Worm (Caenorhabditis elegans) whole organism, L1 larva: ENCODE results near the gene T28F3.11.

Experiments used
- blmp-1 ChIP-seq: fragments of 150-350 bp; optimal IDR thresholded peaks from 2 replicates; lab custom pipeline; 2014; ENCODE audit warnings: missing biosample characterization, missing genetic modification characterization
- ceh-82 ChIP-seq, 3 experiments: fragments of 150-350 bp in 1 of 3; sonication (generic microtip) in 2 of 3; optimal IDR thresholded peaks; 2 replicates each; lab custom pipeline; 2014 to 2017; ENCODE audit warnings: missing biosample characterization in 3 of 3, missing genetic modification characterization in 3 of 3
- dpl-1 ChIP-seq, 3 experiments: fragments of 150-350 bp in 2 of 3; sonication (generic microtip) in 1 of 3; optimal IDR thresholded peaks; 2 replicates each; lab custom pipeline; 2014 to 2017; ENCODE audit warnings: missing biosample characterization in 3 of 3, missing genetic modification characterization in 3 of 3, missing genetic modification reagents in 3 of 3
- dsc-1 ChIP-seq: sonication (generic microtip); optimal IDR thresholded peaks from 2 replicates; lab custom pipeline; 2016; ENCODE audit warnings: mild to moderate bottlenecking, missing genetic modification characterization, missing compliant biosample characterization
- efl-1 ChIP-seq, 4 experiments: fragments of 150-350 bp; optimal IDR thresholded peaks in 3 of 4; peaks in 1 of 4; 1 replicate in 1 of 4; 2 replicates in 3 of 4; lab custom pipeline; 2014; ENCODE audit warnings: missing biosample characterization in 2 of 4, missing genetic modification characterization in 2 of 4, missing genetic modification reagents in 2 of 4
- fkh-4 ChIP-seq: sonication (generic microtip); optimal IDR thresholded peaks from 2 replicates; lab custom pipeline; 2016; ENCODE audit warnings: missing compliant biosample characterization, missing genetic modification characterization, borderline replicate concordance
- fos-1 ChIP-seq: fragments of 150-350 bp; optimal IDR thresholded peaks from 2 replicates; lab custom pipeline; 2014; ENCODE audit warnings: missing biosample characterization, missing genetic modification characterization
- hlh-4 ChIP-seq: sonication (generic microtip); optimal IDR thresholded peaks from 2 replicates; lab custom pipeline; 2016; ENCODE audit warnings: mild to moderate bottlenecking, missing genetic modification characterization, missing compliant biosample characterization
- hpl-2 ChIP-seq: fragments of 150-350 bp; optimal IDR thresholded peaks from 2 replicates; lab custom pipeline; 2014; ENCODE audit warnings: missing biosample characterization, missing genetic modification reagents, missing genetic modification characterization
- lin-14 ChIP-seq: fragments of 200-800 bp; sonication (Bioruptor generic); optimal IDR thresholded peaks from 2 replicates; lab custom pipeline; 2018; ENCODE audit warnings: mild to moderate bottlenecking, missing genetic modification characterization, moderate library complexity, missing compliant biosample characterization
- lin-15B ChIP-seq: fragments of 150-350 bp; sonication (generic microtip); optimal IDR thresholded peaks from 3 replicates; lab custom pipeline; 2014; ENCODE audit warnings: missing biosample characterization, missing genetic modification characterization
- lin-35 ChIP-seq, 2 experiments: fragments of 150-350 bp; optimal IDR thresholded peaks; 2 replicates each; lab custom pipeline; 2014; ENCODE audit warnings: missing biosample characterization in 2 of 2, missing genetic modification characterization in 2 of 2, missing genetic modification reagents in 2 of 2
- lsy-2 ChIP-seq, 2 experiments: fragments of 150-350 bp; optimal IDR thresholded peaks; 2 replicates each; lab custom pipeline; 2014; ENCODE audit warnings: missing biosample characterization in 2 of 2, missing genetic modification characterization in 2 of 2
- mdl-1 ChIP-seq, 2 experiments: fragments of 150-350 bp; optimal IDR thresholded peaks; 2 replicates each; lab custom pipeline; 2014 to 2017; ENCODE audit warnings: missing biosample characterization in 2 of 2, missing genetic modification characterization in 2 of 2, inconsistent platforms in 1 of 2
- mep-1 ChIP-seq: fragments of 150-350 bp; optimal IDR thresholded peaks from 2 replicates; lab custom pipeline; 2014; ENCODE audit warnings: missing biosample characterization, missing genetic modification characterization
- nhr-47 ChIP-seq: sonication (generic microtip); optimal IDR thresholded peaks from 2 replicates; lab custom pipeline; 2016; ENCODE audit warnings: mild to moderate bottlenecking, missing genetic modification characterization, moderate library complexity, missing compliant biosample characterization
- nhr-71 ChIP-seq: sonication (generic microtip); optimal IDR thresholded peaks from 2 replicates; lab custom pipeline; 2016; ENCODE audit warnings: mild to moderate bottlenecking, missing genetic modification characterization, moderate library complexity, missing compliant biosample characterization
- nhr-84 ChIP-seq: sonication (generic microtip); optimal IDR thresholded peaks from 2 replicates; lab custom pipeline; 2017; ENCODE audit warnings: missing biosample characterization, missing genetic modification characterization
- nhr-85 ChIP-seq: sonication (generic microtip); peaks from one replicate; lab custom pipeline; 2016; ENCODE audit warnings: missing genetic modification characterization, inconsistent platforms, missing compliant biosample characterization
- nhr-90 ChIP-seq: sonication (generic microtip); optimal IDR thresholded peaks from 2 replicates; lab custom pipeline; 2016; ENCODE audit warnings: mild to moderate bottlenecking, missing genetic modification characterization, missing compliant biosample characterization; ENCODE audit not compliant: poor library complexity
- pax-3 ChIP-seq: fragments of 200-800 bp; sonication (Bioruptor generic); optimal IDR thresholded peaks from 2 replicates; lab custom pipeline; 2018; ENCODE audit warnings: mild to moderate bottlenecking, missing genetic modification characterization, moderate library complexity, missing compliant biosample characterization
- pqm-1 ChIP-seq: sonication (generic microtip); optimal IDR thresholded peaks from 3 replicates; lab custom pipeline; 2017; ENCODE audit warnings: missing biosample characterization, missing genetic modification characterization
- rnt-1 ChIP-seq: sonication (generic microtip); optimal IDR thresholded peaks from 2 replicates; lab custom pipeline; 2016; ENCODE audit warnings: mild to moderate bottlenecking, missing genetic modification characterization, moderate library complexity, missing compliant biosample characterization
- snu-23 ChIP-seq: sonication (generic microtip); optimal IDR thresholded peaks from 2 replicates; lab custom pipeline; 2016; ENCODE audit warnings: missing genetic modification characterization, missing compliant biosample characterization
- tlp-1 ChIP-seq: fragments of 150-350 bp; optimal IDR thresholded peaks from 2 replicates; lab custom pipeline; 2014; ENCODE audit warnings: missing biosample characterization, missing genetic modification characterization
- unc-62 ChIP-seq: fragments of 150-350 bp; optimal IDR thresholded peaks from 2 replicates; lab custom pipeline; 2014; ENCODE audit warnings: missing biosample characterization, missing genetic modification reagents, missing genetic modification characterization
- xbp-1 ChIP-seq: sonication (generic microtip); optimal IDR thresholded peaks from 2 replicates; lab custom pipeline; 2016; ENCODE audit warnings: missing genetic modification characterization, missing compliant biosample characterization
- ztf-4 ChIP-seq: fragments of 150-350 bp; optimal IDR thresholded peaks from 2 replicates; lab custom pipeline; 2014; ENCODE audit warnings: missing biosample characterization, missing genetic modification characterization

T28F3.11 gene

ce11 chrIV:17333542-17334281, 42.2 kb upstream of the T28F3.11 start, which contains the start of gene C49C3.15:
Gene C49C3.15, plus strand, starts transcription at chrIV:17334231.
- TF ChIP-seq mdl-1 (tag; optimal IDR thresholded peaks at IDR 0.05; lab: Kevin White, UChicago) (peak in 1 of 2 experiments; percentile 22), lsy-2 (tag; optimal IDR thresholded peaks at IDR 0.05; lab: Kevin White, UChicago) (peak in 1 of 2 experiments; percentile 47), lin-35 (GFP tag; optimal IDR thresholded peaks at IDR 0.05; lab: Kevin White, UChicago) (peak in 1 of 2 experiments; percentile 51), nhr-71 (peak; percentile 16), dpl-1 (GFP tag; optimal IDR thresholded peaks at IDR 0.05; lab: Kevin White, UChicago) (peak in 1 of 3 experiments; percentile 21), mep-1 (tag; lab: Kevin White, UChicago) (peak; percentile 48), lin-14 (peak; percentile 63), efl-1 (optimal IDR thresholded peaks at IDR 0.05; lab: Kevin White, UChicago) (peak; percentile 15 to 42), efl-1 (GFP tag; optimal IDR thresholded peaks at IDR 0.05 in 1 of 2; lab: Kevin White, UChicago) (peak; percentile 12 to 86), fos-1 (no peak), tlp-1 (tag; lab: Kevin White, UChicago) (no peak), unc-62 (no peak), rnt-1 (tag; lab: Kevin White, UChicago) (peak; percentile 14), snu-23 (GFP tag; lab: Kevin White, UChicago) (peak; percentile 30)
- TF ChIP-seq, all 84 proteins: peak for 10

ce11 chrIV:17332261-17332660, 40.8 kb upstream of the T28F3.11 start, which contains the start of gene C49C3.7:
Gene C49C3.7, plus strand, starts transcription at chrIV:17332561.
- no peak for TF ChIP-seq unc-62
- no peak for TF ChIP-seq snu-23 (GFP tag; lab: Kevin White, UChicago)
- no peak for TF ChIP-seq ztf-4
- no peak for TF ChIP-seq nhr-84 (tag; lab: Kevin White, UChicago)
- TF ChIP-seq nhr-71 = no peak
- no peak for TF ChIP-seq nhr-90
- TF ChIP-seq tlp-1 (tag; lab: Kevin White, UChicago) = no peak
- no peak for TF ChIP-seq pqm-1 (tag; lab: Kevin White, UChicago)
- no peak for TF ChIP-seq rnt-1 (tag; lab: Kevin White, UChicago)
- TF ChIP-seq nhr-85 = no peak
- TF ChIP-seq fos-1 = no peak
- TF ChIP-seq, all 84 proteins: peak for 0

- TF ChIP-seq hpl-2 (GFP tag; lab: Kevin White, UChicago) (no peak), lin-35 (GFP tag; optimal IDR thresholded peaks at IDR 0.05; lab: Kevin White, UChicago) (peak in 1 of 2 experiments; percentile 27), ceh-82 (tag; optimal IDR thresholded peaks at IDR 0.05; lab: Kevin White, UChicago) (peak in 1 of 3 experiments; percentile 10), lsy-2 (tag; optimal IDR thresholded peaks at IDR 0.05; lab: Kevin White, UChicago) (peak; percentile 6 to 56), nhr-47 (tag; lab: Kevin White, UChicago) (peak; percentile 0), hlh-4 (tag; lab: Kevin White, UChicago) (no peak), nhr-71 (peak; percentile 28), dsc-1 (no peak), lin-14 (peak; percentile 18), efl-1 (optimal IDR thresholded peaks at IDR 0.05; lab: Kevin White, UChicago) (peak; percentile 43 to 45), efl-1 (GFP tag; optimal IDR thresholded peaks at IDR 0.05 in 1 of 2; lab: Kevin White, UChicago) (peak; percentile 18 to 91), pax-3 (tag; lab: Kevin White, UChicago) (no peak), mep-1 (tag; lab: Kevin White, UChicago) (peak; percentile 37), blmp-1 (tag; lab: Kevin White, UChicago) (peak; percentile 65), fkh-4 (no peak), lin-15B (tag; lab: Kevin White, UChicago) (peak; percentile 7), snu-23 (GFP tag; lab: Kevin White, UChicago) (peak; percentile 24), dpl-1 (GFP tag; optimal IDR thresholded peaks at IDR 0.05; lab: Kevin White, UChicago) (peak in 2 of 3 experiments; percentile 19 to 34)
Observed at ce11 chrIV:17331100-17331577, 39.7 kb upstream of the T28F3.11 start, which contains the start of gene C49C3.6. Gene C49C3.6, plus strand, starts transcription at chrIV:17331527.

ce11 chrIV:17328834-17329233, 37.4 kb upstream of the T28F3.11 start, which contains the start of gene ceh-88:
Gene ceh-88, plus strand, starts transcription at chrIV:17329188.
- TF ChIP-seq efl-1 (optimal IDR thresholded peaks at IDR 0.05; lab: Kevin White, UChicago) (peak; percentile 1 to 12), efl-1 (GFP tag; optimal IDR thresholded peaks at IDR 0.05 in 1 of 2; lab: Kevin White, UChicago) (peak in 1 of 2 experiments; percentile 61), lsy-2 (tag; optimal IDR thresholded peaks at IDR 0.05; lab: Kevin White, UChicago) (peak in 1 of 2 experiments; percentile 30), dpl-1 (GFP tag; optimal IDR thresholded peaks at IDR 0.05; lab: Kevin White, UChicago) (peak in 1 of 3 experiments; percentile 4), blmp-1 (tag; lab: Kevin White, UChicago) (peak; percentile 51), dsc-1 (no peak), xbp-1 (tag; lab: Kevin White, UChicago) (no peak)
